Fruit fly (Drosophila melanogaster) whole organism, embryonic: Measurements from ENCODE around the gene CG42823.
A peak's percentile ranks its signal among the peaks of the same experiment; 100 is the strongest.

Experiments
- Abd-B ChIP-seq: fragments of 200-800 bp; sonication (Bioruptor generic); optimal IDR thresholded peaks from 2 replicates; lab custom pipeline; 2018; ENCODE audit warnings: missing biosample characterization, mild to moderate bottlenecking, missing genetic modification characterization, moderate library complexity
- CG10147 ChIP-seq: fragments of 200-800 bp; sonication (Bioruptor generic); optimal IDR thresholded peaks from 2 replicates; lab custom pipeline; 2019; ENCODE audit warnings: missing biosample characterization, mild to moderate bottlenecking, missing genetic modification characterization, moderate library complexity
- CG11560 ChIP-seq: fragments of 200-800 bp; sonication (Bioruptor generic); IDR thresholded peaks from 3 replicates; pipeline ENCODE4 v1.3.6; 2022; ENCODE audit warnings: missing biosample characterization, missing genetic modification characterization
- CG12071 ChIP-seq: fragments of 200-800 bp; sonication (Bioruptor generic); optimal IDR thresholded peaks from 3 replicates; lab custom pipeline; 2018; ENCODE audit warnings: missing biosample characterization, mild to moderate bottlenecking, missing genetic modification characterization
- CG12104 ChIP-seq: fragments of 200-800 bp; sonication (Bioruptor generic); optimal IDR thresholded peaks from 3 replicates; lab custom pipeline; 2016; ENCODE audit warnings: missing biosample characterization, missing genetic modification characterization
- CG12236 ChIP-seq: fragments of 200-800 bp; sonication (Bioruptor generic); optimal IDR thresholded peaks from 2 replicates; lab custom pipeline; 2016; ENCODE audit warnings: missing biosample characterization, missing genetic modification characterization
- CG12769 ChIP-seq: fragments of 200-800 bp; sonication (Bioruptor generic); optimal IDR thresholded peaks from 2 replicates; lab custom pipeline; 2019; ENCODE audit warnings: missing biosample characterization, mild to moderate bottlenecking, missing genetic modification characterization, moderate library complexity
- CG15601 ChIP-seq: fragments of 200-800 bp; sonication (Bioruptor generic); optimal IDR thresholded peaks from 3 replicates; lab custom pipeline; 2019; ENCODE audit warnings: missing biosample characterization, mild to moderate bottlenecking, missing genetic modification characterization, moderate library complexity
- CG16779 ChIP-seq: fragments of 200-800 bp; sonication (Bioruptor generic); IDR thresholded peaks from 2 replicates; pipeline ENCODE4 v1.3.6; 2022; ENCODE audit warnings: missing biosample characterization, missing genetic modification characterization
- CG16863 ChIP-seq: fragments of 200-800 bp; sonication (Bioruptor generic); optimal IDR thresholded peaks from 3 replicates; lab custom pipeline; 2016; ENCODE audit warnings: missing biosample characterization, missing genetic modification characterization
- CG17361 ChIP-seq: fragments of 200-800 bp; sonication (Bioruptor generic); IDR thresholded peaks from 3 replicates; pipeline ENCODE4 v1.3.6; 2022; ENCODE audit warnings: missing biosample characterization, missing genetic modification characterization
- CG2712 ChIP-seq: fragments of 200-800 bp; optimal IDR thresholded peaks from 3 replicates; lab custom pipeline; 2019; ENCODE audit warnings: missing biosample characterization, mild to moderate bottlenecking, missing genetic modification characterization, moderate library complexity
- CG31224 ChIP-seq: fragments of 200-800 bp; sonication (Bioruptor generic); IDR thresholded peaks from 2 replicates; pipeline ENCODE4 v1.3.6; 2022; ENCODE audit warnings: missing biosample characterization, missing genetic modification characterization
- CG31441 ChIP-seq: fragments of 200-800 bp; sonication (Bioruptor generic); IDR thresholded peaks from 2 replicates; pipeline ENCODE4 v1.3.6; 2022; ENCODE audit warnings: missing biosample characterization, missing genetic modification characterization
- CG3163 ChIP-seq: fragments of 200-800 bp; sonication (Bioruptor generic); optimal IDR thresholded peaks from 3 replicates; lab custom pipeline; 2016; ENCODE audit warnings: missing biosample characterization, missing genetic modification characterization
- CG32772 ChIP-seq: fragments of 200-800 bp; sonication (Bioruptor generic); IDR thresholded peaks from 2 replicates; pipeline ENCODE4 v1.3.6; 2022; ENCODE audit warnings: missing biosample characterization, missing genetic modification characterization
- CG4404 ChIP-seq: fragments of 200-800 bp; sonication (Bioruptor generic); IDR thresholded peaks from 2 replicates; pipeline ENCODE4 v1.3.6; 2022; ENCODE audit warnings: missing biosample characterization, missing genetic modification characterization
- CG4617 ChIP-seq: fragments of 200-800 bp; sonication (Bioruptor generic); optimal IDR thresholded peaks from 3 replicates; lab custom pipeline; 2016; ENCODE audit warnings: missing biosample characterization, missing genetic modification characterization, borderline replicate concordance
- CG6854 ChIP-seq: fragments of 200-800 bp; sonication (Bioruptor generic); optimal IDR thresholded peaks from 3 replicates; lab custom pipeline; 2017; ENCODE audit warnings: missing biosample characterization, mild to moderate bottlenecking, missing genetic modification characterization
- CG7556 ChIP-seq: fragments of 200-800 bp; sonication (Bioruptor generic); optimal IDR thresholded peaks from 2 replicates; lab custom pipeline; 2017; ENCODE audit warnings: missing biosample characterization, mild to moderate bottlenecking, missing genetic modification characterization
- CG7963 ChIP-seq: fragments of 200-800 bp; sonication (Bioruptor generic); IDR thresholded peaks from 3 replicates; pipeline ENCODE4 v1.3.6; 2022; ENCODE audit warnings: missing biosample characterization, missing genetic modification characterization; ENCODE audit not compliant: partially characterized antibody
- CTCF ChIP-seq: fragments of 200-800 bp; sonication (Bioruptor generic); optimal IDR thresholded peaks from 2 replicates; lab custom pipeline; 2017; ENCODE audit warnings: missing biosample characterization, mild to moderate bottlenecking, missing genetic modification characterization, moderate library complexity
- Dbx ChIP-seq: fragments of 200-800 bp; sonication (Bioruptor generic); IDR thresholded peaks from 3 replicates; pipeline ENCODE4 v1.3.6; 2022; ENCODE audit warnings: missing biosample characterization, missing genetic modification characterization
- Deaf1 ChIP-seq: fragments of 200-800 bp; optimal IDR thresholded peaks from 3 replicates; lab custom pipeline; 2019; ENCODE audit warnings: missing biosample characterization, mild to moderate bottlenecking, missing genetic modification characterization, moderate library complexity
- Fer3 ChIP-seq: fragments of 200-800 bp; sonication (Bioruptor generic); optimal IDR thresholded peaks from 2 replicates; lab custom pipeline; 2018; ENCODE audit warnings: missing biosample characterization, mild to moderate bottlenecking, missing genetic modification characterization, moderate library complexity
- HHEX ChIP-seq: fragments of 200-800 bp; sonication (Bioruptor generic); optimal IDR thresholded peaks from 3 replicates; lab custom pipeline; 2017; ENCODE audit warnings: missing biosample characterization, mild to moderate bottlenecking, missing genetic modification characterization, missing genetic modification reagents
- HLH3B ChIP-seq: fragments of 200-800 bp; sonication (Bioruptor generic); IDR thresholded peaks from 2 replicates; pipeline ENCODE4 v1.3.6; 2022; ENCODE audit warnings: missing biosample characterization, missing genetic modification characterization
- Hmr ChIP-seq: fragments of 200-800 bp; sonication (Bioruptor generic); optimal IDR thresholded peaks from 3 replicates; lab custom pipeline; 2017; ENCODE audit warnings: mild to moderate bottlenecking, missing biosample characterization, missing genetic modification reagents, missing genetic modification characterization
- Hr78 ChIP-seq, 2 experiments: fragments of 200-800 bp in 1 of 2; fragments of >200 bp in 1 of 2; sonication (Bioruptor generic) in 1 of 2; optimal IDR thresholded peaks; 2 replicates each; lab custom pipeline; 2017 to 2019; ENCODE audit warnings: missing biosample characterization in 2 of 2, missing genetic modification characterization in 2 of 2, mild to moderate bottlenecking in 1 of 2, moderate library complexity in 1 of 2
- Nf-YB ChIP-seq: fragments of 200-800 bp; sonication (Bioruptor generic); optimal IDR thresholded peaks from 3 replicates; lab custom pipeline; 2019; ENCODE audit warnings: missing biosample characterization, mild to moderate bottlenecking, missing genetic modification characterization, moderate library complexity
- Rfx ChIP-seq: fragments of 200-800 bp; sonication (Bioruptor generic); IDR thresholded peaks from 2 replicates; pipeline ENCODE4 v1.3.6; 2022; ENCODE audit warnings: missing biosample characterization, missing genetic modification characterization
- Xrp1 ChIP-seq: fragments of 200-800 bp; sonication (Bioruptor generic); IDR thresholded peaks from 2 replicates; pipeline ENCODE4 v1.3.6; 2022; ENCODE audit warnings: missing biosample characterization, missing genetic modification characterization
- bigmax ChIP-seq: fragments of 200-800 bp; sonication (Bioruptor generic); optimal IDR thresholded peaks from 2 replicates; lab custom pipeline; 2018; ENCODE audit warnings: missing biosample characterization, mild to moderate bottlenecking, missing genetic modification characterization
- chif ChIP-seq, 2 experiments: fragments of 200-800 bp; sonication (Bioruptor generic); optimal IDR thresholded peaks; 3 replicates each; lab custom pipeline; 2016; ENCODE audit warnings: missing biosample characterization in 2 of 2, missing genetic modification characterization in 2 of 2
- chn ChIP-seq: fragments of 200-800 bp; sonication (Bioruptor generic); optimal IDR thresholded peaks from 2 replicates; lab custom pipeline; 2016; ENCODE audit warnings: missing biosample characterization, missing genetic modification characterization
- crp ChIP-seq, 2 experiments: fragments of 200-800 bp; sonication (Bioruptor generic); optimal IDR thresholded peaks; 2 replicates in 1 of 2; 3 replicates in 1 of 2; lab custom pipeline; 2017; ENCODE audit warnings: missing biosample characterization in 2 of 2, missing genetic modification characterization in 2 of 2, mild to moderate bottlenecking in 1 of 2, moderate library complexity in 1 of 2
- cwo ChIP-seq: fragments of 200-800 bp; sonication (Bioruptor generic); optimal IDR thresholded peaks from 3 replicates; lab custom pipeline; 2017; ENCODE audit warnings: missing biosample characterization, missing genetic modification characterization, mild to moderate bottlenecking, moderate library complexity, missing genetic modification reagents
- da ChIP-seq: fragments of 200-800 bp; sonication (Bioruptor generic); optimal IDR thresholded peaks from 2 replicates; lab custom pipeline; 2016; ENCODE audit warnings: missing biosample characterization, missing genetic modification characterization
- dysf ChIP-seq: fragments of 200-800 bp; sonication (Bioruptor generic); IDR thresholded peaks from 3 replicates; pipeline ENCODE4 v1.3.6; 2022; ENCODE audit warnings: missing biosample characterization, missing genetic modification characterization
- grau ChIP-seq: fragments of 200-800 bp; optimal IDR thresholded peaks from 3 replicates; lab custom pipeline; 2019; ENCODE audit warnings: missing biosample characterization, mild to moderate bottlenecking, missing genetic modification characterization, moderate library complexity
- hbn ChIP-seq: fragments of 200-800 bp; sonication (Bioruptor generic); IDR thresholded peaks from 2 replicates; pipeline ENCODE4 v1.3.6; 2022; ENCODE audit warnings: missing biosample characterization, missing genetic modification characterization; ENCODE audit not compliant: partially characterized antibody
- inv ChIP-seq: fragments of 200-800 bp; sonication (Bioruptor generic); IDR thresholded peaks from 2 replicates; pipeline ENCODE4 v1.3.6; 2022; ENCODE audit warnings: missing biosample characterization, missing genetic modification characterization; ENCODE audit not compliant: partially characterized antibody
- lilli ChIP-seq: fragments of 200-800 bp; sonication (Bioruptor generic); optimal IDR thresholded peaks from 3 replicates; lab custom pipeline; 2016; ENCODE audit warnings: missing biosample characterization, missing genetic modification characterization
- nerfin-2 ChIP-seq: fragments of 200-800 bp; sonication (Bioruptor generic); IDR thresholded peaks from 2 replicates; pipeline ENCODE4 v1.3.6; 2022; ENCODE audit warnings: missing biosample characterization, missing genetic modification characterization; ENCODE audit not compliant: partially characterized antibody
- row ChIP-seq: fragments of 200-800 bp; sonication (Bioruptor generic); IDR thresholded peaks from 3 replicates; pipeline ENCODE4 v1.3.6; 2022; ENCODE audit warnings: missing biosample characterization, missing genetic modification characterization
- sens ChIP-seq: fragments of 200-800 bp; sonication (Bioruptor generic); peaks from one replicate; lab custom pipeline; 2016; ENCODE audit warnings: missing biosample characterization, missing genetic modification characterization
- sisA ChIP-seq: fragments of 200-800 bp; sonication (Bioruptor generic); IDR thresholded peaks from 2 replicates; pipeline ENCODE4 v1.3.6; 2022; ENCODE audit warnings: missing biosample characterization, missing genetic modification characterization
- slbo ChIP-seq: fragments of 200-800 bp; sonication (Bioruptor generic); IDR thresholded peaks from 2 replicates; pipeline ENCODE4 v1.3.6; 2022; ENCODE audit warnings: missing biosample characterization, missing genetic modification characterization
- sob ChIP-seq: fragments of 200-800 bp; sonication (Bioruptor generic); IDR thresholded peaks from 2 replicates; pipeline ENCODE4 v1.3.6; 2022; ENCODE audit warnings: missing biosample characterization, missing genetic modification characterization
- ttk ChIP-seq: fragments of 200-800 bp; sonication (Bioruptor generic); IDR thresholded peaks from 2 replicates; pipeline ENCODE4 v2.1.2; 2022; ENCODE audit warnings: missing biosample characterization, missing genetic modification characterization
- wdn ChIP-seq: fragments of 200-800 bp; sonication (Bioruptor generic); IDR thresholded peaks from 2 replicates; pipeline ENCODE4 v1.3.6; 2022; ENCODE audit warnings: missing biosample characterization, missing genetic modification characterization

The CG42823 gene

DNA sequence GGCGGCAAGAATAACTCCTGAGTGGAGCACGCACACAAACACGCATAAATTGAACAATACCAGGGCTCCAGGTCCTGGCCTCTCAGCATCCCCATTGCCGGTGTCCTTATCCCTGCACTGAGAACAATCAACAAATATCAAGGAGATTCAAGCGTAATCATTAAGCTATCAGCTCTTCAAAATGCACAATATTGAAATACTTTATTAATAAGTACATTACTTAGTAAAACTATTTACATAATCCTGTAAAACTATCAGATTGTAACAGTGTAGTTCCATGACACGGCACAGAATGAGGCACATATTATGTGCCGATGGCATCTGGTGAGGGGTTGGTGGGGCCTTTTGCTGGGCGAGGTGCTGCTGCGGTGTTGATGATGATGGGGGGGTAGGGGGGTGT is 33.8 kb downstream of the CG42823 start (continued):
- TF ChIP-seq bigmax (GFP tag; lab: Kevin White, UChicago) (no peak), sob (GFP tag; lab: Robert Waterston, UW) (peak; percentile 27; the same call in 1 of the 2 replicates), CG10147 (GFP tag; lab: Kevin White, UChicago) (peak; percentile 20), CG16779 (GFP tag; lab: Robert Waterston, UW) (no peak), Rfx (GFP tag; lab: Robert Waterston, UW) (peak; percentile 62), CG16863 (GFP tag; lab: Kevin White, UChicago) (no peak), Hmr (GFP tag; lab: Kevin White, UChicago) (peak; percentile 62), Xrp1 (no peak), CG31441 (GFP tag; lab: Robert Waterston, UW) (no peak), sisA (GFP tag; lab: Robert Waterston, UW) (0 out of 2 replicates have a peak, but pooled peaks have one; percentile 6), CG12071 (GFP tag; lab: Kevin White, UChicago) (peak; percentile 14), slbo (GFP tag; lab: Robert Waterston, UW) (peak; percentile 45; the same call in 1 of the 2 replicates), row (GFP tag; lab: Robert Waterston, UW) (peak; percentile 64; the same call in 2 of the 3 replicates), ttk (GFP tag; lab: Robert Waterston, UW) (0 out of 2 replicates have a peak, but pooled peaks have one; percentile 25), lilli (GFP tag; lab: Kevin White, UChicago) (peak; percentile 2), wdn (GFP tag; lab: Robert Waterston, UW) (no peak), dysf (GFP tag; lab: Robert Waterston, UW) (peak; percentile 65), CG32772 (peak; percentile 17; the same call in 1 of the 2 replicates), hbn (GFP tag; lab: Robert Waterston, UW) (no peak), CG7963 (GFP tag; lab: Robert Waterston, UW) (no peak), Abd-B (GFP tag; lab: Kevin White, UChicago) (no peak), inv (GFP tag; lab: Robert Waterston, UW) (no peak), CG17361 (GFP tag; lab: Robert Waterston, UW) (no peak), CG2712 (tag; lab: Kevin White, UChicago) (no peak), CG4617 (no peak), HLH3B (GFP tag; lab: Robert Waterston, UW) (peak; percentile 54; the same call in 1 of the 2 replicates), cwo (GFP tag; lab: Kevin White, UChicago) (peak; percentile 48), CG6854 (GFP tag; lab: Kevin White, UChicago) (no peak), grau (peak; percentile 33), HHEX (GFP tag; lab: Kevin White, UChicago) (peak; percentile 15), CTCF (no peak), sens (GFP tag; lab: Kevin White, UChicago) (peak; percentile 38), CG12769 (tag; lab: Kevin White, UChicago) (peak; percentile 64), Fer3 (tag; lab: Kevin White, UChicago) (peak; percentile 45), Hr78 (GFP tag; optimal IDR thresholded peaks at IDR 0.05; lab: Kevin White, UChicago) (no peak), CG12236 (GFP tag; lab: Kevin White, UChicago) (no peak), CG7556 (GFP tag; lab: Kevin White, UChicago) (peak; percentile 52), CG31224 (GFP tag; lab: Robert Waterston, UW) (no peak)

DNA sequence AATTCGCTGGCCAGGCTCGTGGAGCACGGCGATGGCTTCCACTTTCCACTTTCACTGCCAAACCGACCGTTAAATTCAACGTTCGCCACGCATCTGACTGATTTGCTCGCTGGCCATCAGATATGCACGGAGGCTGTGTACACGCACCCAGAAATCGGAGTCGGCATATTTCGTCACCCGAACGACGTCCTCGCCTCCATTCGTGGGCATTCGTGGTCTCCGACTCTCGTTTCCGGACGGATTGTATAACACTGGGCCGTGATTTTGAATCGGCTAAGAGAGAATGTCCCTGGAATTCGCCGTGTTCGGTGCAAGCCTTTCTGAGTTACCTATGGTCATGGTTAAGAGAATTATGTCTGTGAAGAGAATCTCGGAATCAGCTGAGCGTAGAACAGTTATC is 38.9 kb downstream of the CG42823 start, which contains the start of gene beat-IIa:
Gene beat-IIa (minus strand): TSS at position 97 of the 400 bp plus-strand sequence.
- TF ChIP-seq Deaf1 (peak; percentile 97), CG4404 (GFP tag; lab: Robert Waterston, UW) (no peak), chn (GFP tag; lab: Kevin White, UChicago) (no peak), Nf-YB (GFP tag; lab: Kevin White, UChicago) (no peak), CG32772 (no peak), nerfin-2 (no peak), CG3163 (GFP tag; lab: Kevin White, UChicago) (peak; percentile 66), CG11560 (no peak), Dbx (GFP tag; lab: Robert Waterston, UW) (no peak), CG12104 (no peak), da (GFP tag; lab: Kevin White, UChicago) (no peak), CG15601 (tag; lab: Kevin White, UChicago) (no peak), chif (GFP tag; optimal IDR thresholded peaks at IDR 0.05; lab: Kevin White, UChicago) (no peak), crp (GFP tag; optimal IDR thresholded peaks at IDR 0.05; lab: Kevin White, UChicago) (peak in 1 of 2 experiments; percentile 26)
